Worm (Caenorhabditis elegans): ENCODE results near the gene srg-58.

Gene srg-58

DNA sequence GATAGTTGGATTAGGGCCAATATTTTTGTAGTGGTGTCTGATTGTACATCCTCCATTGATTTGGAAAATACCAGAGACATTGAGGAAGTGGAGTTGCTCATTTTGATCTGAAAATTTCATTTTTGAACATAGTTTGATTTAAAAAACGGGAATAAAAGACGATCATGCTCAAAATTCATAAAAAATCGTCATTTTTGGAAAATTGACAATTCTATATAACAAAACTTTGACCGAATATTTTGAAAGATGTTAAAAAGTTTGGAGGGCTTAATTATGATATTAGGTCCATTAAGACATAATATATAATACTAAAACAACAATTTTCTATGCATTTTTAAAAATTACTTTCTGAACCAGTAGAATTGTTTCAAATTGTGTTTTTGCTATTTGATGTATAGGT lies at the start of gene srg-58:
srg-58 (minus strand) TSS at position 101 of the 400 bp plus-strand sequence.
- TF ChIP-seq nhr-237 (tag; optimal IDR thresholded peaks at IDR 0.05) (no peak), lin-39 (tag; optimal IDR thresholded peaks at IDR 0.05) (no peak), aly-2 (tag; optimal IDR thresholded peaks at IDR 0.05) (no peak), snpc-4 (tag; optimal IDR thresholded peaks at IDR 0.05) (no peak), nhr-43 (tag; optimal IDR thresholded peaks at IDR 0.05; ENCODE audit: poor library complexity, severe bottlenecking) (no peak), R02D3.7 (tag; optimal IDR thresholded peaks at IDR 0.05) (no peak), ceh-16 (tag; optimal IDR thresholded peaks at IDR 0.05) (no peak), ztf-11 (tag; optimal IDR thresholded peaks at IDR 0.05) (no peak), egl-27 (tag; optimal IDR thresholded peaks at IDR 0.05) (no peak), elt-2 (tag; optimal IDR thresholded peaks at IDR 0.05) (no peak), fkh-2 (tag; optimal IDR thresholded peaks at IDR 0.05) (no peak), ztf-4 (tag; optimal IDR thresholded peaks at IDR 0.05) (no peak)

DNA sequence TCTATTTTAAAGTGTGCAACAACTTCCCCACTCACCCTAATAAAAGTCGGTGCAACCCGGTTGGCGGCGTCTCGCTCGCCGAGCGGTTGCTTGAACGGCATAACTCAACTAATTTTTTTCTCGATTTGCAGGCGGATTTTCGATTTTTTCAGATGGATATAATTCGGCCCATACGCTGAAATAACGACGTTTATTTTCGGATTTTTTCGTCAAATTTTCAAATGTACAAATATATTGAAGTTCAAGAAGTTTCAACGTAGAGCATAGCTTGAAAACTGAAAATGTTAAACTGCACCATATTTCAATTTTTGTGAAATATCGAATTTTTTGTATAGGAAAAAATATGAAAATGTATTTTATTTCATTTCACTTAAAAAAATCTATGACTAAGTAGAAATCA lies 48.4 kb upstream of the srg-58 start, which contains the start of gene ketn-1:
ketn-1 (minus strand) TSS at position 101 of the 400 bp plus-strand sequence.
- TF ChIP-seq unc-39 (tag; optimal IDR thresholded peaks at IDR 0.05) (no peak), nhr-11 (tag; optimal IDR thresholded peaks at IDR 0.05) (no peak), nhr-237 (tag; optimal IDR thresholded peaks at IDR 0.05) (no peak), pqm-1 (tag; optimal IDR thresholded peaks at IDR 0.05) (no peak), elt-2 (tag; optimal IDR thresholded peaks at IDR 0.05) (no peak), aly-2 (tag; optimal IDR thresholded peaks at IDR 0.05) (no peak), skn-1 (tag; optimal IDR thresholded peaks at IDR 0.05) (no peak), lsy-12 (tag; optimal IDR thresholded peaks at IDR 0.05) (no peak), fkh-2 (tag; optimal IDR thresholded peaks at IDR 0.05) (no peak), ceh-9 (tag; optimal IDR thresholded peaks at IDR 0.05) (no peak), nhr-76 (tag; optimal IDR thresholded peaks at IDR 0.05) (no peak), ZK546.5 (tag; optimal IDR thresholded peaks at IDR 0.05) (no peak), ztf-11 (tag; optimal IDR thresholded peaks at IDR 0.05) (no peak), elt-1 (tag; optimal IDR thresholded peaks at IDR 0.05) (no peak), daf-12 (tag; optimal IDR thresholded peaks at IDR 0.05) (no peak), nhr-23 (tag; optimal IDR thresholded peaks at IDR 0.05) (no peak)

DNA sequence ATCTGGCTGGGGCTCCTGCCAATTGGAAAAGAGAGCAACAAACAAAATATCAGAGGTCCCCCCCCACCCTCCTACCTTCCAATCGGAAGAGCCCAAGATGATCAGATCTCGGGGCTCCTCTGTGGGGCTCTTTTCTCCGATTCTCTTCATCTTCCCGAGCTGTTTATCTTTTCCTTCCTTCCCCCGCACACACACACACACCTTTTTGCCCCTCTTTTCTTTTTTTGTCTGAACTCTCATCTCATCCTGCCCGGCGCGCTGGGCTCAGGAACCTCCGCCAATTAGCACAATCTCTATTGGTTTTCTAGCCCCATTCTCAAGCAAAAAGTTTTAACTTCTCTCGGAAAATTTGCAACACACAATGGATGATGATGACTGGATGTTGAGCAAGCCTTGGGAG lies 43.9 kb upstream of the srg-58 start:
- TF ChIP-seq nhr-23 (tag; optimal IDR thresholded peaks at IDR 0.05): no peak
- TF ChIP-seq nfya-1 (tag; optimal IDR thresholded peaks at IDR 0.05; ENCODE audit: insufficient read depth): peak; percentile 54

DNA sequence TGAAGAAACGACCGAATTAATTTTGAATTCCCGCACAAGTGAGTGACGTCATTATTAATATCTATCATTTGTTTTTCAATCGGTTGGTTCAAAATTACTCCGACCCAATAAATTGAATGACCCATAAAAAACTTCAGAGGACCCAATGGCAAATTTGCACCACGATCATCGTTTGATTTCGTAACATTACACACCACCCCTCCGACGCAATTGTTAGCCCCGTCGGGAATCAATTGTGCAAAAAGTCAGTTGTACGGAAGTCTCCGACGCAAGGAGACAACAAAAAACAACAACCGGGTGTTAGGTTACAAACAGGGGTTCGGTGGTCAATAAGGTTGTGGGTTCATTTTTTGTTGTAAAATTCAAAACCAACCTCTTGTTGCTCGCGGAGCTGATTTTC lies 42.6 kb upstream of the srg-58 start:
- TF ChIP-seq egl-5 (tag; optimal IDR thresholded peaks at IDR 0.05): peak; percentile 78
- TF ChIP-seq elt-2 (tag; optimal IDR thresholded peaks at IDR 0.05): no peak
- no peak for TF ChIP-seq lin-15B (tag; optimal IDR thresholded peaks at IDR 0.05)
- no peak for TF ChIP-seq snpc-4 (tag; optimal IDR thresholded peaks at IDR 0.05)
- peak; percentile 6 for TF ChIP-seq pha-4 (tag; optimal IDR thresholded peaks at IDR 0.05)

DNA sequence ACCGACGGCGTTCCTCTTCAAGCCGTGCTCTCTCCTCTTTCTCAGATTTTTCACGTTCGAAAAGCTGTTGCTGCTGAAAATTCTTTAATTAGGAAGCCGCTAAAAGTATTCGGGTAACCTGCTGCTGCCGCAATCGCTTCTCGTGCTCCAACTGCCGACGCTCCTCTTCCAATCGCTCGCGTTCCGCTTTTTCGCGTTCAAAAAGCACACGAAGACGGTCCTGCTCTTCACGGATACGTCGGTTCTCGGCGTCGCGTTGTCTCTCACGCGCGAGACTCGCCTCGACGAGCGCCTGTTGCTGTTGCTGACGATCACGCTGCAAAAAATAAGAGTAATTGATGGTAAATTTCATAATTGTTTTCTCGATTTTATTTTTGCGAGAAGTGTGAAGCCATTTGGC lies 41.3 kb upstream of the srg-58 start:
- TF ChIP-seq ztf-4 (tag; optimal IDR thresholded peaks at IDR 0.05) (no peak), unc-62 (GFP tag; optimal IDR thresholded peaks at IDR 0.05) (no peak), nhr-76 (tag; optimal IDR thresholded peaks at IDR 0.05) (no peak), tbx-2 (tag; optimal IDR thresholded peaks at IDR 0.05) (no peak), snpc-4 (tag; optimal IDR thresholded peaks at IDR 0.05) (no peak), nhr-28 (tag; optimal IDR thresholded peaks at IDR 0.05) (no peak), egl-27 (tag; optimal IDR thresholded peaks at IDR 0.05) (no peak)

DNA sequence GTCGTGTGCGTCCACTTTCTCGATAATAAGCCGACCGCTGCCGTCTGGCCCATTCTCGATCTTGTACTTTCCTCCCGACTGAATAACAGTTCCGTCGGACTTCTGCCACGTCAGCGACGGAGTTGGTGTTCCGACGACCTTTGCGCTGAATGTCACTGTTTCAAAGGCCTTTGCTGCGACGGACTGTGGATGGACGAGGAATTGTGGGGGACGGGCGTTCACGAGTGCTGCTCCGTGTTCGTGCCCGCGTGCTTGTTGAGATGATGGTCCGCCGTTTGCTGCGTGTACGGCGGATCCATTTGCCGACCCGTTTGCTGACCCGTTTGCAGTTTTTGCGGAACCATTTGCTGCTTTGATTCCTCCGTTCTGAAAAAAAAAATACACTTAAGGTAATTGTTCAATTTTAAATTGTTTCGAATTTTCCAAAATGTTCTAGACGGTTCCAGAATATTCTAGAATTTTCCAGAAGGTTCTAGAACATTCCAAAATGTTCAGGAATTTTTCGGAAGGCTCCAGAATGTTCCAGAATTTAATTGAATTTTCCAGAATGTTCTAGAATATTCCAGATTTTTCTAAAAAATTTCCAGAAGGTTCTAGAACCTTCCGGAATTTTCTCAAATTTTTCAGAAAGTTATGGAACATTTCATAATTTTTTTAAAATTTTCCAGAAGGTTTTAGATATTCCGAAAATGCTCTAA lies 40.0 kb upstream of the srg-58 start:
- no peak for TF ChIP-seq mml-1 (tag; optimal IDR thresholded peaks at IDR 0.05)
- TF ChIP-seq fkh-2 (tag; optimal IDR thresholded peaks at IDR 0.05): no peak
- no peak for TF ChIP-seq hmg-11 (tag; optimal IDR thresholded peaks at IDR 0.05)
- no peak for TF ChIP-seq nhr-67 (tag; optimal IDR thresholded peaks at IDR 0.05)
- no peak for TF ChIP-seq daf-12 (tag; optimal IDR thresholded peaks at IDR 0.05)

All from whole organism, L3 larva.